Worm (Caenorhabditis elegans): ENCODE measurements around the gene D1022.2.

DNA sequence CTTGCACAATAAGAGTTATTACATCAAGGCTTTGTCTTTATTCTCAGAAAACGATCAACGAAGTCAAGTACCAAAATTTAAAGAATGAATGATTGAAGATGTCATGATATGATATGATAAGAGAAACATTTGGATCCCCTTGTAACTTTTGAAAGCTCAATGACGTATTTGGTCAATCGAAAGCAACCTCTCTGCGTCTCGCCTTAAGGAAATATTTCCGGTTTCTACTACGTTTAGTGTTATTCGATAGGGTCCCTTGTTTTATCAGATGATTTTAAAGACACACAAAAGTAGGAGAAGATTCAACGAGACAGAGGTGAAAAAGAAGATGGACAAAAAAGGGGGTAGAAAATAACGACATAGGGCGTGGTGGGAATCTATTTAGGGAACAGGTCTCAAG is 46.0 kb upstream of the D1022.2 start:
- TF ChIP-seq him-1 (tag; optimal IDR thresholded peaks at IDR 0.05): no peak
- no peak for TF ChIP-seq dao-5 (tag; optimal IDR thresholded peaks at IDR 0.05)
- no peak for TF ChIP-seq W03F9.2 (tag; optimal IDR thresholded peaks at IDR 0.05)

All from whole organism, L4/young adult.